Worm (Caenorhabditis elegans): ENCODE data around the gene ntc-1.
A peak's percentile ranks its signal among the peaks of the same experiment; 100 is the strongest.

ntc-1 gene

DNA sequence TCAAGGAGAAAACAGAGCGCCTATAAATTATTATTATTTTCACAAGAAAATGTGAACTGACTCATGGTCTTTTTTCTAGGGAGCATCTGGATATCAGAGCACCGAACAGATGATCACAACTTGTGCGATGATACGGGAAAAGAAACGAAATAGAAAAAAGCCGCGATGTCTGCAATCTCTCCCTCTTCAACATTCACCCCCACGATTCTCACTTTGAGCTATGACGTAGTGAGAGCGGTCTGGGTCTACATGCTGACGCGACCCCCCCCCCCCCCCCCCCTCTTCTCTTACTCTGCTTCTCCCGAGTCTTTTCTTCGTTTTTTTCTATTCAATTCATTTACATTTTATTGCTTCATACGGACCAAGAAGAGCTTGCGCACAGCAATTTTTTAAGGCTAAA lies 33.7 kb downstream of the ntc-1 start (continued):
- no peak for TF ChIP-seq dpl-1 (GFP tag; optimal IDR thresholded peaks at IDR 0.05)
- TF ChIP-seq zip-2 (tag; optimal IDR thresholded peaks at IDR 0.05): no peak
- TF ChIP-seq lin-13 (GFP tag; optimal IDR thresholded peaks at IDR 0.05): no peak
- peak; percentile 13; the same call in 1 of the 2 replicates for TF ChIP-seq hmg-1.1 (GFP tag; IDR thresholded peaks at IDR 0.05)
- no peak for TF ChIP-seq unc-62 (GFP tag; optimal IDR thresholded peaks at IDR 0.05 in 1 of 2)
- no peak for TF ChIP-seq unc-62 (tag; optimal IDR thresholded peaks at IDR 0.05)
- no peak for TF ChIP-seq F37D6.2 (tag; optimal IDR thresholded peaks at IDR 0.05)
- peak; percentile 9 for TF ChIP-seq mep-1 (tag; optimal IDR thresholded peaks at IDR 0.05)
- TF ChIP-seq dve-1 (tag; optimal IDR thresholded peaks at IDR 0.05; ENCODE audit: insufficient read depth): no peak
- TF ChIP-seq pqm-1 (tag; optimal IDR thresholded peaks at IDR 0.05): no peak
- no peak for TF ChIP-seq nhr-102 (tag; optimal IDR thresholded peaks at IDR 0.05)
- TF ChIP-seq snpc-1.2 (GFP tag; IDR thresholded peaks at IDR 0.05): no peak
- no peak for TF ChIP-seq fos-1 (tag; optimal IDR thresholded peaks at IDR 0.05)
- no peak for TF ChIP-seq attf-4 (tag; optimal IDR thresholded peaks at IDR 0.05)
- no peak for TF ChIP-seq mdl-1 (tag; optimal IDR thresholded peaks at IDR 0.05)
- TF ChIP-seq F10B5.3 (tag; optimal IDR thresholded peaks at IDR 0.05): no peak
- TF ChIP-seq skn-1 (tag; optimal IDR thresholded peaks at IDR 0.05): no peak
- no peak for TF ChIP-seq nhr-6 (tag; optimal IDR thresholded peaks at IDR 0.05)
- no peak for TF ChIP-seq nhr-48 (tag; optimal IDR thresholded peaks at IDR 0.05)
- no peak for TF ChIP-seq tag-97 (GFP tag; IDR thresholded peaks at IDR 0.05)
- peak; percentile 90 for TF ChIP-seq hlh-11 (tag; optimal IDR thresholded peaks at IDR 0.05)
- TF ChIP-seq zfp-3 (GFP tag; conservative IDR thresholded peaks at IDR 0.05): no peak
- TF ChIP-seq ceh-20 (GFP tag; IDR thresholded peaks at IDR 0.05): no peak
- TF ChIP-seq daf-16 (GFP tag; optimal IDR thresholded peaks at IDR 0.05): no peak
- no peak for TF ChIP-seq daf-16 (tag; optimal IDR thresholded peaks at IDR 0.05)
- peak; percentile 69; the same call in 1 of the 2 replicates for TF ChIP-seq egl-43 (GFP tag; IDR thresholded peaks at IDR 0.05)
- TF ChIP-seq Y75B8A.6 (GFP tag; IDR thresholded peaks at IDR 0.05): no peak
- TF ChIP-seq ztf-7 (tag; optimal IDR thresholded peaks at IDR 0.05): no peak
- TF ChIP-seq gei-8 (GFP tag; optimal IDR thresholded peaks at IDR 0.05): no peak
- TF ChIP-seq hif-1 (tag; optimal IDR thresholded peaks at IDR 0.05): peak in 1 of 2 experiments; percentile 76
- no peak for TF ChIP-seq saeg-2 (GFP tag; IDR thresholded peaks at IDR 0.05)
- TF ChIP-seq vab-7 (GFP tag; IDR thresholded peaks at IDR 0.05): no peak
- TF ChIP-seq ZK546.5 (tag; optimal IDR thresholded peaks at IDR 0.05): no peak
- no peak for TF ChIP-seq nhr-41 (GFP tag; IDR thresholded peaks at IDR 0.05)
- no peak for TF ChIP-seq Y5F2A.4 (GFP tag; optimal IDR thresholded peaks at IDR 0.05)
- TF ChIP-seq daf-12 (tag; optimal IDR thresholded peaks at IDR 0.05): no peak
- no peak for TF ChIP-seq R02D3.7 (tag; optimal IDR thresholded peaks at IDR 0.05)
- no peak for TF ChIP-seq daf-19 (GFP tag; conservative IDR thresholded peaks at IDR 0.05)
- TF ChIP-seq dmd-8 (GFP tag; IDR thresholded peaks at IDR 0.05): no peak
- no peak for TF ChIP-seq nhr-10 (tag; optimal IDR thresholded peaks at IDR 0.05)
- TF ChIP-seq F26F4.8 (GFP tag; conservative IDR thresholded peaks at IDR 0.05): no peak
- TF ChIP-seq ZK337.2 (GFP tag; IDR thresholded peaks at IDR 0.05): no peak
- TF ChIP-seq ceh-82 (tag; optimal IDR thresholded peaks at IDR 0.05): no peak
- no peak for TF ChIP-seq aly-2 (tag; optimal IDR thresholded peaks at IDR 0.05)
- no peak for TF ChIP-seq nhr-111 (GFP tag; optimal IDR thresholded peaks at IDR 0.05)
- TF ChIP-seq lin-39 (tag; optimal IDR thresholded peaks at IDR 0.05): no peak
- TF ChIP-seq jun-1 (tag; optimal IDR thresholded peaks at IDR 0.05): no peak
- TF ChIP-seq duxl-1 (tag; optimal IDR thresholded peaks at IDR 0.05; ENCODE audit: poor library complexity): no peak
- TF ChIP-seq lin-29 (GFP tag; IDR thresholded peaks at IDR 0.05): no peak
- TF ChIP-seq zfp-2 (tag; optimal IDR thresholded peaks at IDR 0.05): no peak
- no peak for TF ChIP-seq mes-2 (tag; optimal IDR thresholded peaks at IDR 0.05; ENCODE audit: poor library complexity, severe bottlenecking)
- TF ChIP-seq mxl-2 (GFP tag; conservative IDR thresholded peaks at IDR 0.05): no peak
- TF ChIP-seq hlh-30 (tag; optimal IDR thresholded peaks at IDR 0.05; ENCODE audit: insufficient read depth): peak; percentile 29

Data from whole organism, L4 larva.